Worm (Caenorhabditis elegans): ENCODE data around the gene pals-29.
"Not testable (repeated sequence)": the region's sequence is repeated elsewhere in the genome, so short reads cannot be mapped to it uniquely, and the experiment has no call there.

DNA sequence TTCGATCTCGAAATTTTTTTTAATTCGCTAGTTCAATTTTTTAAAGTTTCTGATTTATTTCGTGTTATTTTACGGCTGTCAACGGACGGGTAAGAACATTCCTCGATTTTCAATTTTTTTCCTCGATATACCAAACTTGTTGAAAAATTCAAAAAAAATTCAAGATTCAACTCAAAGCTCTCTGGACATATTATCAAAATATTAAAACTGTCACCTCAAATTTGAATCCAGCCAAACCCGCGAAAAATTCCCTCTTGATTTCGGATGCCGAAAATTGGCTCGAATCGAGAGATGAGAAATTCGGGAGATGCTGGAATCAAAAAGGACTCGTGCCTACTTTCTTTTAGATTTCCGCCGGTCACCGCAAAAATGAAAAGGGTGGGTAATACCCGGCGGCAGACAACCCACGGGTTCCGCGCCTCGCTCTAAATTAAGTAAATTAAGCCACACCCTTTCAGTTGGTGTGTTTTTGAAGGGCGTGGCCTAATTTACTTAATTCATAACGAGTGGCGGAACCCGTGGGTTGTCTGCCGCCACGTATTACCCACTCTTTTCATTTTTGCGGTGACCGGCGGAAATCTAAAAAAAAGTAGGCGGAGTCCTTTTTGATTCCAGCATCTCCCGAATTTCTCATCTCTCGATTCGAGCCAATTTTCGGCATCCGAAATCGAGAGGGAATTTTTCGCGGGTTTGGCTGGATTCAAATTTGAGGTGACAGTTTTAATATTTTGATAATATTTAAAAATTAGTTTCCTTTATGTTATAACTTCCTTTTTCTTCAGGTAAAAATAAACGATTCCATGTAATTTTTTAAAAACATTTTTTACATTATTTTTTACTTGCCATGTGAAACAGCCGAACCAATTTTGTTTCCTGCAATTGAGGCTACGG, 16.9 kb downstream of the pals-29 start:
- TF ChIP-seq nhr-23, nhr-237, jun-1, aly-2 (tag; optimal IDR thresholded peaks at IDR 0.05): not testable (repeated sequence)
- TF ChIP-seq snpc-4 (tag; optimal IDR thresholded peaks at IDR 0.05): peak; percentile 53

Data from whole organism, L3 larva.